Worm (Caenorhabditis elegans) whole organism, L1 larva: Measurements from ENCODE around the gene pigs-1.
A peak's percentile ranks its signal among the peaks of the same experiment; 100 is the strongest.

Source experiments
- C34B4.2 ChIP-seq: sonication (generic microtip); optimal IDR thresholded peaks from 2 replicates; lab custom pipeline; 2017; ENCODE audit warnings: mild to moderate bottlenecking, missing genetic modification characterization, missing compliant biosample characterization
- F16B12.6 ChIP-seq: fragments of 150-350 bp; optimal IDR thresholded peaks from 2 replicates; lab custom pipeline; 2014; ENCODE audit warnings: missing biosample characterization, missing genetic modification characterization
- Y116A8C.19 ChIP-seq: sonication (generic microtip); optimal IDR thresholded peaks from 2 replicates; lab custom pipeline; 2016; ENCODE audit warnings: missing compliant biosample characterization, missing genetic modification characterization, borderline replicate concordance
- alr-1 ChIP-seq: fragments of 200-800 bp; sonication (Bioruptor generic); optimal IDR thresholded peaks from 2 replicates; lab custom pipeline; 2018; ENCODE audit warnings: borderline replicate concordance, mild to moderate bottlenecking, missing genetic modification characterization, missing compliant biosample characterization
- ceh-63 ChIP-seq: fragments of 200-800 bp; sonication (Bioruptor generic); optimal IDR thresholded peaks from 2 replicates; lab custom pipeline; 2018; ENCODE audit warnings: mild to moderate bottlenecking, missing genetic modification characterization, missing compliant biosample characterization
- ceh-8 ChIP-seq: fragments of 200-800 bp; sonication (Bioruptor generic); optimal IDR thresholded peaks from 2 replicates; lab custom pipeline; 2018; ENCODE audit warnings: mild to moderate bottlenecking, missing genetic modification characterization, moderate library complexity, missing compliant biosample characterization
- ceh-82 ChIP-seq, 3 experiments: fragments of 150-350 bp in 1 of 3; sonication (generic microtip) in 2 of 3; optimal IDR thresholded peaks; 2 replicates each; lab custom pipeline; 2014 to 2017; ENCODE audit warnings: missing biosample characterization in 3 of 3, missing genetic modification characterization in 3 of 3
- ceh-90 ChIP-seq: sonication (generic microtip); optimal IDR thresholded peaks from 2 replicates; lab custom pipeline; 2016; ENCODE audit warnings: missing genetic modification characterization, missing compliant biosample characterization
- dpl-1 ChIP-seq, 3 experiments: fragments of 150-350 bp in 2 of 3; sonication (generic microtip) in 1 of 3; optimal IDR thresholded peaks; 2 replicates each; lab custom pipeline; 2014 to 2017; ENCODE audit warnings: missing biosample characterization in 3 of 3, missing genetic modification characterization in 3 of 3, missing genetic modification reagents in 3 of 3
- efl-3 ChIP-seq: fragments of 200-800 bp; sonication (Bioruptor generic); optimal IDR thresholded peaks from 2 replicates; lab custom pipeline; 2018; ENCODE audit warnings: mild to moderate bottlenecking, missing genetic modification characterization, missing compliant biosample characterization
- egl-27 ChIP-seq, 2 experiments: fragments of 150-350 bp in 1 of 2; sonication (generic microtip); optimal IDR thresholded peaks; 3 replicates each; lab custom pipeline; 2017 to 2018; ENCODE audit warnings: missing biosample characterization in 2 of 2, missing genetic modification characterization in 2 of 2, missing genetic modification reagents in 2 of 2
- elt-3 ChIP-seq, 6 experiments: fragments of 150-350 bp in 1 of 6; sonication (generic microtip); optimal IDR thresholded peaks; 2 replicates each; lab custom pipeline; 2017 to 2018; ENCODE audit warnings: missing biosample characterization in 6 of 6, missing genetic modification characterization in 6 of 6, inconsistent platforms in 1 of 6
- ets-5 ChIP-seq: fragments of 200-800 bp; sonication (Bioruptor generic); IDR thresholded peaks from 2 replicates; pipeline ENCODE4 v1.3.6; 2022; ENCODE audit warnings: missing genetic modification characterization, missing compliant biosample characterization
- fkh-10 ChIP-seq: sonication (generic microtip); optimal IDR thresholded peaks from 2 replicates; lab custom pipeline; 2017; ENCODE audit warnings: missing biosample characterization, missing genetic modification reagents, missing genetic modification characterization
- grh-1 ChIP-seq: fragments of 200-800 bp; sonication (Bioruptor generic); IDR thresholded peaks from 2 replicates; pipeline ENCODE4 v1.3.6; 2022; ENCODE audit warnings: missing genetic modification reagents, missing genetic modification characterization, missing compliant biosample characterization
- hlh-17 ChIP-seq: fragments of 200-800 bp; sonication (Bioruptor generic); optimal IDR thresholded peaks from 2 replicates; lab custom pipeline; 2018; ENCODE audit warnings: missing genetic modification characterization, mild to moderate bottlenecking, missing compliant biosample characterization, moderate library complexity, borderline replicate concordance
- hlh-4 ChIP-seq: sonication (generic microtip); optimal IDR thresholded peaks from 2 replicates; lab custom pipeline; 2016; ENCODE audit warnings: mild to moderate bottlenecking, missing genetic modification characterization, missing compliant biosample characterization
- irx-1 ChIP-seq: sonication (generic microtip); optimal IDR thresholded peaks from 2 replicates; lab custom pipeline; 2016; ENCODE audit warnings: missing genetic modification characterization, missing compliant biosample characterization
- isw-1 ChIP-seq: fragments of 200-800 bp; sonication (Bioruptor generic); IDR thresholded peaks from 2 replicates; pipeline ENCODE4 v1.3.6; 2022; ENCODE audit warnings: missing genetic modification characterization, missing compliant biosample characterization
- jun-1 ChIP-seq: fragments of 150-350 bp; optimal IDR thresholded peaks from 2 replicates; lab custom pipeline; 2014; ENCODE audit warnings: missing biosample characterization, missing genetic modification reagents, missing genetic modification characterization
- lin-15B ChIP-seq: fragments of 150-350 bp; sonication (generic microtip); optimal IDR thresholded peaks from 3 replicates; lab custom pipeline; 2014; ENCODE audit warnings: missing biosample characterization, missing genetic modification characterization
- lin-35 ChIP-seq, 2 experiments: fragments of 150-350 bp; optimal IDR thresholded peaks; 2 replicates each; lab custom pipeline; 2014; ENCODE audit warnings: missing biosample characterization in 2 of 2, missing genetic modification characterization in 2 of 2, missing genetic modification reagents in 2 of 2
- lin-39 ChIP-seq: fragments of 150-350 bp; optimal IDR thresholded peaks from 2 replicates; lab custom pipeline; 2014; ENCODE audit warnings: missing biosample characterization, missing genetic modification reagents, missing genetic modification characterization
- lir-3 ChIP-seq: sonication (generic microtip); optimal IDR thresholded peaks from 2 replicates; lab custom pipeline; 2016; ENCODE audit warnings: mild to moderate bottlenecking, missing genetic modification characterization, moderate library complexity, missing compliant biosample characterization; ENCODE audit not compliant: poor library complexity
- lsy-2 ChIP-seq, 2 experiments: fragments of 150-350 bp; optimal IDR thresholded peaks; 2 replicates each; lab custom pipeline; 2014; ENCODE audit warnings: missing biosample characterization in 2 of 2, missing genetic modification characterization in 2 of 2
- mdl-1 ChIP-seq, 2 experiments: fragments of 150-350 bp; optimal IDR thresholded peaks; 2 replicates each; lab custom pipeline; 2014 to 2017; ENCODE audit warnings: missing biosample characterization in 2 of 2, missing genetic modification characterization in 2 of 2, inconsistent platforms in 1 of 2
- mep-1 ChIP-seq: fragments of 150-350 bp; optimal IDR thresholded peaks from 2 replicates; lab custom pipeline; 2014; ENCODE audit warnings: missing biosample characterization, missing genetic modification characterization
- nhr-11 ChIP-seq: fragments of 150-350 bp; optimal IDR thresholded peaks from 2 replicates; lab custom pipeline; 2014; ENCODE audit warnings: missing biosample characterization, missing genetic modification characterization
- nhr-12 ChIP-seq: sonication (generic microtip); optimal IDR thresholded peaks from 2 replicates; lab custom pipeline; 2017; ENCODE audit warnings: missing biosample characterization, missing genetic modification characterization
- nhr-19 ChIP-seq: fragments of 200-800 bp; sonication (Bioruptor generic); conservative IDR thresholded peaks from 2 replicates; pipeline ENCODE4 v1.3.6; 2022; ENCODE audit warnings: missing genetic modification characterization, missing compliant biosample characterization
- nhr-28 ChIP-seq: fragments of 150-350 bp; optimal IDR thresholded peaks from 2 replicates; lab custom pipeline; 2014; ENCODE audit warnings: missing biosample characterization, missing genetic modification characterization
- nhr-47 ChIP-seq: sonication (generic microtip); optimal IDR thresholded peaks from 2 replicates; lab custom pipeline; 2016; ENCODE audit warnings: mild to moderate bottlenecking, missing genetic modification characterization, moderate library complexity, missing compliant biosample characterization
- nhr-71 ChIP-seq: sonication (generic microtip); optimal IDR thresholded peaks from 2 replicates; lab custom pipeline; 2016; ENCODE audit warnings: mild to moderate bottlenecking, missing genetic modification characterization, moderate library complexity, missing compliant biosample characterization
- nhr-77 ChIP-seq: fragments of 150-350 bp; optimal IDR thresholded peaks from 2 replicates; lab custom pipeline; 2014; ENCODE audit warnings: missing biosample characterization, missing genetic modification characterization
- nhr-84 ChIP-seq: sonication (generic microtip); optimal IDR thresholded peaks from 2 replicates; lab custom pipeline; 2017; ENCODE audit warnings: missing biosample characterization, missing genetic modification characterization
- nhr-90 ChIP-seq: sonication (generic microtip); optimal IDR thresholded peaks from 2 replicates; lab custom pipeline; 2016; ENCODE audit warnings: mild to moderate bottlenecking, missing genetic modification characterization, missing compliant biosample characterization; ENCODE audit not compliant: poor library complexity
- pax-3 ChIP-seq: fragments of 200-800 bp; sonication (Bioruptor generic); optimal IDR thresholded peaks from 2 replicates; lab custom pipeline; 2018; ENCODE audit warnings: mild to moderate bottlenecking, missing genetic modification characterization, moderate library complexity, missing compliant biosample characterization
- rnt-1 ChIP-seq: sonication (generic microtip); optimal IDR thresholded peaks from 2 replicates; lab custom pipeline; 2016; ENCODE audit warnings: mild to moderate bottlenecking, missing genetic modification characterization, moderate library complexity, missing compliant biosample characterization
- skn-1 ChIP-seq: fragments of 150-350 bp; optimal IDR thresholded peaks from 2 replicates; lab custom pipeline; 2014; ENCODE audit warnings: missing biosample characterization, missing genetic modification characterization
- snpc-4 ChIP-seq: fragments of 150-350 bp; optimal IDR thresholded peaks from 2 replicates; lab custom pipeline; 2014; ENCODE audit warnings: missing biosample characterization, missing genetic modification characterization
- snu-23 ChIP-seq: sonication (generic microtip); optimal IDR thresholded peaks from 2 replicates; lab custom pipeline; 2016; ENCODE audit warnings: missing genetic modification characterization, missing compliant biosample characterization
- sox-4 ChIP-seq: sonication (generic microtip); optimal IDR thresholded peaks from 2 replicates; lab custom pipeline; 2016; ENCODE audit warnings: missing genetic modification characterization, missing compliant biosample characterization
- sptf-1 ChIP-seq: fragments of 150-350 bp; optimal IDR thresholded peaks from 2 replicates; lab custom pipeline; 2014; ENCODE audit warnings: missing biosample characterization, missing genetic modification characterization
- sup-37 ChIP-seq: fragments of 200-800 bp; sonication (Bioruptor generic); optimal IDR thresholded peaks from 2 replicates; lab custom pipeline; 2018; ENCODE audit warnings: mild to moderate bottlenecking, missing genetic modification characterization, missing compliant biosample characterization
- tlp-1 ChIP-seq: fragments of 150-350 bp; optimal IDR thresholded peaks from 2 replicates; lab custom pipeline; 2014; ENCODE audit warnings: missing biosample characterization, missing genetic modification characterization
- unc-130 ChIP-seq: fragments of 150-350 bp; optimal IDR thresholded peaks from 2 replicates; lab custom pipeline; 2017; ENCODE audit warnings: missing biosample characterization, missing genetic modification characterization, inconsistent platforms
- unc-62 ChIP-seq: fragments of 150-350 bp; optimal IDR thresholded peaks from 2 replicates; lab custom pipeline; 2014; ENCODE audit warnings: missing biosample characterization, missing genetic modification reagents, missing genetic modification characterization
- unc-98 ChIP-seq: fragments of 200-800 bp; sonication (Bioruptor generic); IDR thresholded peaks from 2 replicates; pipeline ENCODE4 v1.3.6; 2022; ENCODE audit warnings: missing genetic modification characterization, missing compliant biosample characterization
- vab-15 ChIP-seq: sonication (generic microtip); optimal IDR thresholded peaks from 2 replicates; lab custom pipeline; 2017; ENCODE audit warnings: missing genotype, mild to moderate bottlenecking, missing genetic modification characterization, missing compliant biosample characterization
- zip-4 ChIP-seq: fragments of 200-800 bp; sonication (Bioruptor generic); optimal IDR thresholded peaks from 2 replicates; lab custom pipeline; 2018; ENCODE audit warnings: mild to moderate bottlenecking, missing genetic modification characterization, moderate library complexity, missing compliant biosample characterization
- ztf-11 ChIP-seq, 2 experiments: sonication (generic microtip); optimal IDR thresholded peaks; 2 replicates each; lab custom pipeline; 2016 to 2017; ENCODE audit warnings: missing genetic modification characterization in 2 of 2, missing biosample characterization in 1 of 2, missing compliant biosample characterization in 1 of 2
- ztf-4 ChIP-seq: fragments of 150-350 bp; optimal IDR thresholded peaks from 2 replicates; lab custom pipeline; 2014; ENCODE audit warnings: missing biosample characterization, missing genetic modification characterization

The pigs-1 gene

ce11 chrIV:10128906-10129386 lies 19.9 kb downstream of the pigs-1 start, which contains the start of the genes gtbp-1 and K08F4.3 (continued):
- TF ChIP-seq vab-15 (tag; lab: Kevin White, UChicago) (peak; percentile 23), unc-130 (tag; lab: Kevin White, UChicago) (peak; percentile 49), efl-3 (GFP tag; lab: Kevin White, UChicago) (no peak), ztf-4 (tag; lab: Kevin White, UChicago) (no peak), mdl-1 (tag; optimal IDR thresholded peaks at IDR 0.05; lab: Kevin White, UChicago) (peak in 1 of 2 experiments; percentile 66), unc-62 (GFP tag; lab: Kevin White, UChicago) (no peak), zip-4 (GFP tag; lab: Kevin White, UChicago) (no peak), grh-1 (peak; percentile 38; the same call in 1 of the 2 replicates), ceh-8 (GFP tag; lab: Kevin White, UChicago) (no peak), Y116A8C.19 (tag; lab: Kevin White, UChicago) (no peak), pax-3 (tag; lab: Kevin White, UChicago) (peak; percentile 23), lin-39 (tag; lab: Kevin White, UChicago) (no peak), nhr-28 (no peak), egl-27 (tag; optimal IDR thresholded peaks at IDR 0.05; lab: Kevin White, UChicago) (no peak), dpl-1 (GFP tag; optimal IDR thresholded peaks at IDR 0.05; lab: Kevin White, UChicago) (peak; percentile 92 to 94 (median 92)), nhr-90 (tag; lab: Kevin White, UChicago) (peak; percentile 45), lin-15B (tag; lab: Kevin White, UChicago) (peak; percentile 85), C34B4.2 (tag; lab: Kevin White, UChicago) (no peak), alr-1 (tag; lab: Kevin White, UChicago) (no peak), jun-1 (tag; lab: Kevin White, UChicago) (peak; percentile 53), F16B12.6 (peak; percentile 45), ets-5 (no peak), nhr-84 (no peak), lir-3 (no peak), ceh-90 (tag; lab: Kevin White, UChicago) (no peak), tlp-1 (tag; lab: Kevin White, UChicago) (no peak), rnt-1 (tag; lab: Kevin White, UChicago) (peak; percentile 76), ceh-82 (tag; optimal IDR thresholded peaks at IDR 0.05; lab: Kevin White, UChicago) (peak in 1 of 3 experiments; percentile 71), nhr-77 (tag; lab: Kevin White, UChicago) (peak; percentile 78), mep-1 (tag; lab: Kevin White, UChicago) (peak; percentile 85), lsy-2 (tag; optimal IDR thresholded peaks at IDR 0.05; lab: Kevin White, UChicago) (peak; percentile 79 to 95), hlh-17 (GFP tag; lab: Kevin White, UChicago) (no peak), unc-98 (GFP tag; lab: Robert Waterston, UW) (no peak), nhr-11 (tag; lab: Kevin White, UChicago) (no peak), ztf-11 (tag; optimal IDR thresholded peaks at IDR 0.05; lab: Kevin White, UChicago) (no peak), snpc-4 (tag; lab: Kevin White, UChicago) (peak; percentile 54), nhr-47 (tag; lab: Kevin White, UChicago) (peak; percentile 74), ceh-63 (GFP tag; lab: Kevin White, UChicago) (no peak), irx-1 (tag; lab: Kevin White, UChicago) (peak; percentile 10), skn-1 (peak; percentile 75), elt-3 (tag; optimal IDR thresholded peaks at IDR 0.05; lab: Kevin White, UChicago) (peak in 2 of 6 experiments; percentile 3 to 47), nhr-12 (tag; lab: Kevin White, UChicago) (no peak), fkh-10 (GFP tag; lab: Kevin White, UChicago) (no peak), nhr-19 (GFP tag; lab: Robert Waterston, UW) (peak; percentile 61), nhr-71 (peak; percentile 78), hlh-4 (no peak), snu-23 (GFP tag; lab: Kevin White, UChicago) (peak; percentile 83), sup-37 (GFP tag; lab: Kevin White, UChicago) (no peak), sptf-1 (tag; lab: Kevin White, UChicago) (no peak), lin-35 (GFP tag; optimal IDR thresholded peaks at IDR 0.05; lab: Kevin White, UChicago) (peak; percentile 92 to 97), isw-1 (GFP tag; lab: Robert Waterston, UW) (peak; percentile 64), sox-4 (tag; lab: Kevin White, UChicago) (no peak)
